Worm (Caenorhabditis elegans) whole organism, L1 larva: ENCODE measurements around the gene Y9C9A.16.

ENCODE experiments used
- ceh-8 ChIP-seq: fragments of 200-800 bp; sonication (Bioruptor generic); optimal IDR thresholded peaks from 2 replicates; lab custom pipeline; 2018; ENCODE audit warnings: mild to moderate bottlenecking, missing genetic modification characterization, moderate library complexity, missing compliant biosample characterization
- fos-1 ChIP-seq: fragments of 150-350 bp; optimal IDR thresholded peaks from 2 replicates; lab custom pipeline; 2014; ENCODE audit warnings: missing biosample characterization, missing genetic modification characterization
- lin-39 ChIP-seq: fragments of 150-350 bp; optimal IDR thresholded peaks from 2 replicates; lab custom pipeline; 2014; ENCODE audit warnings: missing biosample characterization, missing genetic modification reagents, missing genetic modification characterization
- nhr-71 ChIP-seq: sonication (generic microtip); optimal IDR thresholded peaks from 2 replicates; lab custom pipeline; 2016; ENCODE audit warnings: mild to moderate bottlenecking, missing genetic modification characterization, moderate library complexity, missing compliant biosample characterization
- snpc-4 ChIP-seq: fragments of 150-350 bp; optimal IDR thresholded peaks from 2 replicates; lab custom pipeline; 2014; ENCODE audit warnings: missing biosample characterization, missing genetic modification characterization
- unc-62 ChIP-seq: fragments of 150-350 bp; optimal IDR thresholded peaks from 2 replicates; lab custom pipeline; 2014; ENCODE audit warnings: missing biosample characterization, missing genetic modification reagents, missing genetic modification characterization

ce11 chrIV:5012241-5012640 is 36.3 kb upstream of the Y9C9A.16 start, which contains the start of gene srm-1:
- no peak for TF ChIP-seq ceh-8 (GFP tag; lab: Kevin White, UChicago)
- TF ChIP-seq snpc-4 (tag; lab: Kevin White, UChicago) = no peak
- no peak for TF ChIP-seq unc-62
- TF ChIP-seq nhr-71 (tag; lab: Kevin White, UChicago) = no peak
- no peak for TF ChIP-seq fos-1
- no peak for TF ChIP-seq lin-39 (tag; lab: Kevin White, UChicago)
